Worm (Caenorhabditis elegans) whole organism, late embryonic: Measurements from ENCODE around the gene cpna-2.

ENCODE experiments used
- C38D4.7 ChIP-seq: fragments of 200-800 bp; sonication (Bioruptor generic); optimal IDR thresholded peaks from 2 replicates; lab custom pipeline; 2018; ENCODE audit warnings: mild to moderate bottlenecking, missing genetic modification characterization, moderate library complexity, missing compliant biosample characterization
- T23F11.4 ChIP-seq: fragments of 200-800 bp; sonication (Bioruptor generic); optimal IDR thresholded peaks from 2 replicates; lab custom pipeline; 2018; ENCODE audit warnings: mild to moderate bottlenecking, missing genetic modification characterization, missing compliant biosample characterization
- Y22D7AL.16 ChIP-seq: sonication (generic microtip); optimal IDR thresholded peaks from 2 replicates; lab custom pipeline; 2016; ENCODE audit warnings: missing genetic modification characterization, missing compliant biosample characterization
- ahr-1 ChIP-seq: sonication (generic microtip); optimal IDR thresholded peaks from 2 replicates; lab custom pipeline; 2016; ENCODE audit warnings: missing genetic modification characterization, missing compliant biosample characterization
- ama-1 ChIP-seq: fragments of 150-350 bp; optimal IDR thresholded peaks from 2 replicates; lab custom pipeline; 2014
- ceh-14 ChIP-seq: sonication (generic microtip); optimal IDR thresholded peaks from 2 replicates; lab custom pipeline; 2016; ENCODE audit warnings: missing genotype, missing genetic modification characterization, missing compliant biosample characterization
- ceh-19 ChIP-seq: fragments of 200-800 bp; sonication (Bioruptor generic); optimal IDR thresholded peaks from 2 replicates; lab custom pipeline; 2018; ENCODE audit warnings: mild to moderate bottlenecking, missing genetic modification characterization, missing compliant biosample characterization
- ceh-2 ChIP-seq: sonication (generic microtip); optimal IDR thresholded peaks from 2 replicates; lab custom pipeline; 2016; ENCODE audit warnings: missing genotype, missing genetic modification characterization, missing compliant biosample characterization
- ceh-22 ChIP-seq: sonication (generic microtip); optimal IDR thresholded peaks from 2 replicates; lab custom pipeline; 2017; ENCODE audit warnings: missing biosample characterization, missing genetic modification characterization
- ceh-30 ChIP-seq: fragments of 150-350 bp; optimal IDR thresholded peaks from 2 replicates; lab custom pipeline; 2014; ENCODE audit warnings: missing biosample characterization, missing genetic modification characterization
- ceh-31 ChIP-seq: sonication (generic microtip); optimal IDR thresholded peaks from 2 replicates; lab custom pipeline; 2016; ENCODE audit warnings: missing genetic modification characterization, missing compliant biosample characterization
- ceh-34 ChIP-seq: sonication (generic microtip); optimal IDR thresholded peaks from 2 replicates; lab custom pipeline; 2016; ENCODE audit warnings: mild to moderate bottlenecking, missing genetic modification characterization, missing compliant biosample characterization
- ceh-45 ChIP-seq: fragments of 200-800 bp; sonication (Bioruptor generic); IDR thresholded peaks from 2 replicates; pipeline ENCODE4 v1.3.6; 2022; ENCODE audit warnings: missing genetic modification reagents, missing genetic modification characterization, missing compliant biosample characterization
- ceh-48 ChIP-seq: sonication (generic microtip); optimal IDR thresholded peaks from 2 replicates; lab custom pipeline; 2016; ENCODE audit warnings: missing genetic modification characterization, inconsistent platforms, missing compliant biosample characterization
- ceh-6 ChIP-seq: fragments of 200-800 bp; sonication (Bioruptor generic); optimal IDR thresholded peaks from 2 replicates; lab custom pipeline; 2018; ENCODE audit warnings: mild to moderate bottlenecking, missing genetic modification characterization, missing compliant biosample characterization
- ceh-9 ChIP-seq: sonication (generic microtip); optimal IDR thresholded peaks from 2 replicates; lab custom pipeline; 2016; ENCODE audit warnings: mild to moderate bottlenecking, missing genetic modification characterization, inconsistent platforms, missing compliant biosample characterization
- che-1 ChIP-seq: sonication (generic microtip); optimal IDR thresholded peaks from 2 replicates; lab custom pipeline; 2016; ENCODE audit warnings: mild to moderate bottlenecking, missing genetic modification characterization, missing compliant biosample characterization
- dve-1 ChIP-seq: sonication (generic microtip); optimal IDR thresholded peaks from 2 replicates; lab custom pipeline; 2017; ENCODE audit warnings: antibody characterized with exemption, mild to moderate bottlenecking, missing genetic modification characterization, missing compliant biosample characterization
- elt-2 ChIP-seq: sonication (generic microtip); optimal IDR thresholded peaks from 2 replicates; lab custom pipeline; 2016; ENCODE audit warnings: missing genetic modification reagents, missing genetic modification characterization, missing compliant biosample characterization
- elt-4 ChIP-seq: sonication (generic microtip); optimal IDR thresholded peaks from 2 replicates; lab custom pipeline; 2016; ENCODE audit warnings: missing genetic modification characterization, missing compliant biosample characterization
- ets-4 ChIP-seq: sonication (generic microtip); optimal IDR thresholded peaks from 2 replicates; lab custom pipeline; 2016; ENCODE audit warnings: missing genetic modification characterization, missing compliant biosample characterization
- eyg-1 ChIP-seq: sonication (generic microtip); optimal IDR thresholded peaks from 2 replicates; lab custom pipeline; 2016; ENCODE audit warnings: missing genotype, missing genetic modification characterization, missing compliant biosample characterization
- fkh-10 ChIP-seq: fragments of 150-350 bp; optimal IDR thresholded peaks from 2 replicates; lab custom pipeline; 2014; ENCODE audit warnings: missing biosample characterization, missing genetic modification reagents, missing genetic modification characterization
- gmeb-2 ChIP-seq: sonication (generic microtip); optimal IDR thresholded peaks from 2 replicates; lab custom pipeline; 2016; ENCODE audit warnings: missing genetic modification characterization, inconsistent platforms, missing compliant biosample characterization
- hlh-13 ChIP-seq: fragments of 200-800 bp; sonication (Bioruptor generic); optimal IDR thresholded peaks from 2 replicates; lab custom pipeline; 2018; ENCODE audit warnings: mild to moderate bottlenecking, missing genetic modification characterization, missing compliant biosample characterization
- hlh-30 ChIP-seq: sonication (generic microtip); optimal IDR thresholded peaks from 2 replicates; lab custom pipeline; 2017; ENCODE audit warnings: antibody characterized with exemption, missing genetic modification characterization, missing compliant biosample characterization; ENCODE audit not compliant: insufficient read depth
- lin-11 ChIP-seq: fragments of 200-800 bp; sonication (Bioruptor generic); optimal IDR thresholded peaks from 2 replicates; lab custom pipeline; 2018; ENCODE audit warnings: mild to moderate bottlenecking, missing genetic modification characterization, missing compliant biosample characterization
- madf-2 ChIP-seq: sonication (generic microtip); optimal IDR thresholded peaks from 2 replicates; lab custom pipeline; 2017; ENCODE audit warnings: missing genetic modification characterization, missing compliant biosample characterization
- mec-3 ChIP-seq: sonication (generic microtip); optimal IDR thresholded peaks from 2 replicates; lab custom pipeline; 2016; ENCODE audit warnings: borderline replicate concordance, missing genetic modification characterization, missing compliant biosample characterization
- nfya-1 ChIP-seq: sonication (generic microtip); optimal IDR thresholded peaks from 2 replicates; lab custom pipeline; 2017; ENCODE audit warnings: missing genetic modification characterization, mild to moderate bottlenecking, missing compliant biosample characterization, antibody characterized with exemption, moderate library complexity
- nhr-232 ChIP-seq: sonication (generic microtip); optimal IDR thresholded peaks from 2 replicates; lab custom pipeline; 2016; ENCODE audit warnings: missing genetic modification characterization, missing compliant biosample characterization
- npax-4 ChIP-seq: sonication (generic microtip); optimal IDR thresholded peaks from 2 replicates; lab custom pipeline; 2016; ENCODE audit warnings: missing genetic modification characterization, missing compliant biosample characterization
- pag-3 ChIP-seq: sonication (generic microtip); optimal IDR thresholded peaks from 2 replicates; lab custom pipeline; 2016; ENCODE audit warnings: missing compliant biosample characterization, missing genetic modification characterization, borderline replicate concordance
- pat-9 ChIP-seq: fragments of 200-800 bp; sonication (Bioruptor generic); optimal IDR thresholded peaks from 2 replicates; lab custom pipeline; 2018; ENCODE audit warnings: mild to moderate bottlenecking, missing genetic modification characterization, moderate library complexity, missing compliant biosample characterization
- pha-2 ChIP-seq: sonication (generic microtip); optimal IDR thresholded peaks from 2 replicates; lab custom pipeline; 2017; ENCODE audit warnings: mild to moderate bottlenecking, missing genetic modification characterization, missing compliant biosample characterization
- pqm-1 ChIP-seq: sonication (generic microtip); optimal IDR thresholded peaks from 2 replicates; lab custom pipeline; 2016; ENCODE audit warnings: missing genetic modification characterization, missing compliant biosample characterization
- ref-2 ChIP-seq: sonication (generic microtip); optimal IDR thresholded peaks from 2 replicates; lab custom pipeline; 2016; ENCODE audit warnings: missing genetic modification characterization, missing compliant biosample characterization
- rnt-1 ChIP-seq: sonication (generic microtip); optimal IDR thresholded peaks from 2 replicates; lab custom pipeline; 2016; ENCODE audit warnings: missing genetic modification characterization, missing compliant biosample characterization
- sox-2 ChIP-seq: fragments of 200-800 bp; sonication (Bioruptor generic); IDR thresholded peaks from 2 replicates; pipeline ENCODE4 v1.3.6; 2022; ENCODE audit warnings: missing genetic modification reagents, missing genetic modification characterization, missing compliant biosample characterization
- sox-4 ChIP-seq: sonication (generic microtip); optimal IDR thresholded peaks from 2 replicates; lab custom pipeline; 2017; ENCODE audit warnings: mild to moderate bottlenecking, missing genetic modification characterization, inconsistent platforms, missing compliant biosample characterization
- syd-9 ChIP-seq: sonication (generic microtip); optimal IDR thresholded peaks from 2 replicates; lab custom pipeline; 2016; ENCODE audit warnings: mild to moderate bottlenecking, missing genetic modification characterization, moderate library complexity, missing compliant biosample characterization
- tbx-2 ChIP-seq: sonication (generic microtip); optimal IDR thresholded peaks from 2 replicates; lab custom pipeline; 2016; ENCODE audit warnings: missing genetic modification characterization, missing compliant biosample characterization
- tbx-7 ChIP-seq: sonication (generic microtip); optimal IDR thresholded peaks from 2 replicates; lab custom pipeline; 2016; ENCODE audit warnings: missing genotype, missing genetic modification characterization, missing compliant biosample characterization
- unc-42 ChIP-seq: sonication (generic microtip); optimal IDR thresholded peaks from 2 replicates; lab custom pipeline; 2016; ENCODE audit warnings: missing genotype, missing genetic modification characterization, missing compliant biosample characterization
- unc-55 ChIP-seq: sonication (generic microtip); optimal IDR thresholded peaks from 2 replicates; lab custom pipeline; 2017; ENCODE audit warnings: missing biosample characterization, missing genetic modification reagents, missing genetic modification characterization
- unc-86 ChIP-seq: sonication (generic microtip); optimal IDR thresholded peaks from 2 replicates; lab custom pipeline; 2016; ENCODE audit warnings: missing genetic modification characterization, missing compliant biosample characterization
- zip-5 ChIP-seq: sonication (generic microtip); optimal IDR thresholded peaks from 2 replicates; lab custom pipeline; 2016; ENCODE audit warnings: missing genetic modification characterization, missing compliant biosample characterization

Gene cpna-2

DNA sequence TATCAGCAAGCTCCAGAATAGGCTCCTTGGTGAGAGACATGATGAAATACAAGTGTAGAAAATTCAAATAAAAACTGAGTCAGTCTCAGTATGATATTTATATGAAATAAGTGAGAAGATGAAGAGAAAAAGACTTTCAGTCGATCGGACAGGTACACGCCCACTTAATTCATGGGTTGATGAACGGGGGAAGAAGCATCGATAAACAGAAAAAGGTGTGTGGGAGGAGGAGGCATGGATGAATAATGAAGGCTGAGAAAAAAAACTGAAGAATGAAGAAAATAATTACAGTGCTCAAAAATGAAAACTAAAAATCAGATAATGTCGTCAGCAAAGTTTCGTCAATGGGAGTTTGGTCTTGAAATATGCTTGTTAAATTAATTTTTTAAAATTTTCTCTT is 28.8 kb downstream of the cpna-2 start, which contains the start of gene trx-1:
Gene trx-1, minus strand, starts transcription at position 101 of the 400 bp plus-strand sequence.
- TF ChIP-seq fkh-10 (GFP tag; lab: Kevin White, UChicago) (no peak), hlh-30 (tag; lab: Kevin White, UChicago) (no peak), tbx-7 (tag; lab: Kevin White, UChicago) (no peak), npax-4 (tag; lab: Kevin White, UChicago) (no peak), tbx-2 (tag; lab: Kevin White, UChicago) (no peak), elt-4 (no peak), hlh-13 (GFP tag; lab: Kevin White, UChicago) (no peak), ceh-34 (tag; lab: Kevin White, UChicago) (no peak), ceh-30 (tag; lab: Kevin White, UChicago) (no peak), ceh-48 (tag; lab: Kevin White, UChicago) (no peak), rnt-1 (no peak), pag-3 (no peak), syd-9 (no peak), lin-11 (tag; lab: Kevin White, UChicago) (no peak), ceh-31 (tag; lab: Kevin White, UChicago) (no peak), ceh-14 (no peak), zip-5 (no peak)

DNA sequence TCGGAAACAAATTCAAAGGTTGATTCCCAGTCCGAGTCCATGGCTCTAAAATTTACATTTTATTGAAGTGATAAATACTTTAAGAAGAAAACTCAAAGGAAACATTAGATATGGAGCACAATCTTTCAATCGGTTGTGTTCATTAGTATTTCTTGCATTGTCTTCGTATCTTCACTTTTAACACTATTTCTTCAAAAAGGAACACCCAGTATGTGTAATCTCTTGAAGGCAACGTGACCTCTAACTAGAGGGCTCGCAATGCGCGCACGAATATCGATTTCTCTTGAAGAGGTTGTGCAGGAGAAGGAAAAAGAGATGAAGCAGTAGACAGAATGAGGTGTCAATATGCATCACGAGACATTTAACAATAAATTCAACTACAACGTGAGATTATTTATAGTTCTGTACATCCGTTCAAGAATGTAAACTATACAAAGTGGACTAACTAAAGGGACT is 30.4 kb downstream of the cpna-2 start, which contains the start of the genes B0228.6 and B0228.1:
Gene B0228.6, minus strand, starts transcription at position 51 of the 456 bp plus-strand sequence.
Gene B0228.1, plus strand, starts transcription at position 228 of the 456 bp plus-strand sequence.
- no peak for TF ChIP-seq ceh-30 (tag; lab: Kevin White, UChicago)
- no peak for TF ChIP-seq ceh-2 (tag; lab: Kevin White, UChicago)
- no peak for TF ChIP-seq ceh-14
- TF ChIP-seq hlh-30 (tag; lab: Kevin White, UChicago), result peak; percentile 76
- TF ChIP-seq nfya-1, result peak; percentile 26
- no peak for TF ChIP-seq zip-5
- no peak for TF ChIP-seq ceh-6 (GFP tag; lab: Kevin White, UChicago)
- no peak for TF ChIP-seq gmeb-2 (tag; lab: Kevin White, UChicago)
- peak; percentile 27 for TF ChIP-seq unc-42
- TF ChIP-seq unc-86 (tag; lab: Kevin White, UChicago), result no peak
- TF ChIP-seq ceh-34 (tag; lab: Kevin White, UChicago), result no peak
- no peak for TF ChIP-seq ceh-45 (GFP tag; lab: Robert Waterston, UW)
- peak; percentile 96 for TF ChIP-seq ceh-48 (tag; lab: Kevin White, UChicago)
- no peak for TF ChIP-seq madf-2
- TF ChIP-seq syd-9, result no peak
- no peak for TF ChIP-seq ceh-19 (GFP tag; lab: Kevin White, UChicago)
- TF ChIP-seq mec-3 (tag; lab: Kevin White, UChicago), result no peak
- no peak for TF ChIP-seq C38D4.7
- peak; percentile 24 for TF ChIP-seq tbx-2 (tag; lab: Kevin White, UChicago)
- peak; percentile 55 for TF ChIP-seq unc-55 (GFP tag; lab: Kevin White, UChicago)
- no peak for TF ChIP-seq pag-3

DNA sequence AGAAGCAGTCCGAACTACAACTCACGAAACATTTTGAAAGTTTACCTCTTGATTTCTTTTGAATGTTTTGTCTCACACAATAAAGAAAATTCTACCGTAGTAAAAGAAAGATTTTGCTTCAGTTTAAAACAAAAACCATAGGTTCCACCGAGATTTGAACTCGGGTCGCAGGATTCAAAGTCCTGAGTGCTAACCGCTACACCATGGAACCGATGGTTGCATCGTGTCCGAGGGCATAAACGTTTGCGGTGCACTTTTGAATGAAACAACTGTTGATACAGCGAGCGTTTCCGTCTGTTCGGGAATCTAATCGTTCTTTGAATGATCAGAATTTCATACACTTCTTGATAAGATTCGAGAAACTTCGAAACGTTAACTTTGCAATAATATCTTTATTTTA is 32.1 kb downstream of the cpna-2 start:
- TF ChIP-seq eyg-1 (no peak), nhr-232 (tag; lab: Kevin White, UChicago) (no peak), pat-9 (tag; lab: Kevin White, UChicago) (no peak), ama-1 (lab: Kevin White, UChicago) (no peak), zip-5 (no peak), Y22D7AL.16 (tag; lab: Kevin White, UChicago) (no peak), ets-4 (tag; lab: Kevin White, UChicago) (no peak), dve-1 (tag; lab: Kevin White, UChicago) (peak; percentile 46), hlh-30 (tag; lab: Kevin White, UChicago) (no peak), sox-2 (GFP tag; lab: Robert Waterston, UW) (no peak), ref-2 (tag; lab: Kevin White, UChicago) (peak; percentile 8), T23F11.4 (no peak), che-1 (peak; percentile 45), unc-86 (tag; lab: Kevin White, UChicago) (no peak), ceh-9 (tag; lab: Kevin White, UChicago) (no peak), lin-11 (tag; lab: Kevin White, UChicago) (no peak), rnt-1 (no peak), tbx-7 (tag; lab: Kevin White, UChicago) (no peak), elt-2 (tag; lab: Kevin White, UChicago) (peak; percentile 53), gmeb-2 (tag; lab: Kevin White, UChicago) (no peak), ceh-30 (tag; lab: Kevin White, UChicago) (no peak), pqm-1 (tag; lab: Kevin White, UChicago) (no peak), ceh-48 (tag; lab: Kevin White, UChicago) (no peak), ceh-6 (GFP tag; lab: Kevin White, UChicago) (peak; percentile 2), ceh-31 (tag; lab: Kevin White, UChicago) (no peak), ceh-22 (tag; lab: Kevin White, UChicago) (no peak), nfya-1 (peak; percentile 17), ceh-2 (tag; lab: Kevin White, UChicago) (no peak), sox-4 (no peak), ahr-1 (tag; lab: Kevin White, UChicago) (no peak), pha-2 (no peak)
